Fruit fly (Drosophila melanogaster): ENCODE results near the gene Tusp.

dm6 chr3R:27679019-27679418 is 71.3 kb downstream of the Tusp start, which contains the start of gene CG12883:
- TF ChIP-seq psq (optimal IDR thresholded peaks at IDR 0.05): no peak
- TF ChIP-seq CG8478 (optimal IDR thresholded peaks at IDR 0.05): no peak
- no peak for TF ChIP-seq pan (optimal IDR thresholded peaks at IDR 0.05)
- no peak for TF ChIP-seq Dll (optimal IDR thresholded peaks at IDR 0.05)

Measured in whole organism.